Worm (Caenorhabditis elegans) whole organism, L4/young adult: Measurements from ENCODE around the gene tag-52.
A peak's percentile ranks its signal among the peaks of the same experiment; 100 is the strongest.

Experiments used
- W03F9.2 ChIP-seq: fragments of 150-350 bp; optimal IDR thresholded peaks from 2 replicates; lab custom pipeline; 2014; ENCODE audit warnings: missing biosample characterization, missing genetic modification characterization
- dao-5 ChIP-seq: sonication (generic microtip); optimal IDR thresholded peaks from 2 replicates; lab custom pipeline; 2016; ENCODE audit warnings: missing genotype, missing genetic modification characterization, moderate library complexity, missing compliant biosample characterization
- him-1 ChIP-seq: sonication (generic microtip); optimal IDR thresholded peaks from 2 replicates; lab custom pipeline; 2016; ENCODE audit warnings: missing genotype, missing genetic modification reagents, missing genetic modification characterization, missing compliant biosample characterization

tag-52 gene

DNA sequence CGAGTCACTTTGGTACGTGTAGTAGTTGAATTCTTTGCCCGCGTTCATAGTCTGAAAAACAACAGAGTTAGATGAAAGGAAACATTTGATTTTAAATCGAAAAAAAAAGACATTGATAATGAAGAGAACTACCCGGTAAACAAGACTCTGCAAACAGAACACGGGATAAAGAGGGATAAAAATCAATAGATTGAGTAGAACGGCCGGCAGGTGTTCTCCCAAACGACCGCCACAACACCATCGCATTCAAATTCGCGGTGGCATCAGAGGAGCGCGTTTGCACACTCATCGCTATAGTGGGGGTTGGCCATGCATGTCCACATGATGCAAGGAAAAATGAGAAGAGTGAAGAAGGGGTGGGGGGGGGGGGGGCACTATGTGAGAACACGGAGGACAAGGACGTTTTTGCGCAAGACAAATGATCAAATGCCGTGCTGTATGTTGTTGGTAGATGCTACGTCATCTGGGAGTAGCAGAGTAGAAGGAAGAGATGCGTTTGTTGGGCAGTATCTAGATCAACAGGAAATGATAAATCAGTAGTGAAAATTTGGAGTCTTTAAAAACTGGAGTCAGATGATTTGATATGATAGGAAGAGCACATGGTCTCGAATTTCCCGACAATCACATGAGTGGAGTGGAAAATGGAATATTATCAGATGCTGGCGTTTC, at the start of gene tag-52:
Gene tag-52 (minus strand): TSS at position 51 of the 669 bp plus-strand sequence.
- TF ChIP-seq W03F9.2 (no peak), him-1 (no peak), dao-5 (tag; lab: Kevin White, UChicago) (no peak)

DNA sequence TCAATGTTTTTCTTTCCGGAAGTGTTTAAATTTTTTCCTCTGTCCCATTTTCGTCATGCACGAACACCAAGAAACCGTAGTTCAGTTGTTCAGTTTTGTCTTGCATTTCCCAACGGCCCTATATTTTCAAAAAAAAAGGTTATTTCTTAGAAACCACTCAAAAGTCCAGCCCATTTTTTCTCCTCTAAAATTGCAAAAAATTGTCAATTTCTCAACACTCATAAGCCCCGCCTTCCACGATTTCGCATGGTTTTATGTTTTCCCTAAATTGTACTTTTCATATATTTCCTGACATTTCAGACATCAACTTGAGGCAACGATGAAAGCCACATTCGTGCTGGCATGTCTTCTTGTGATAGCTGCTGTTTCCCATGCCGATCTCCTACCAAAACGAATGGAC, 48.9 kb upstream of the tag-52 start, which contains the start of gene nlp-1:
Gene nlp-1 (plus strand): TSS at position 301 of the 400 bp plus-strand sequence.
- TF ChIP-seq dao-5 (tag; lab: Kevin White, UChicago) (no peak), W03F9.2 (no peak), him-1 (no peak)

DNA sequence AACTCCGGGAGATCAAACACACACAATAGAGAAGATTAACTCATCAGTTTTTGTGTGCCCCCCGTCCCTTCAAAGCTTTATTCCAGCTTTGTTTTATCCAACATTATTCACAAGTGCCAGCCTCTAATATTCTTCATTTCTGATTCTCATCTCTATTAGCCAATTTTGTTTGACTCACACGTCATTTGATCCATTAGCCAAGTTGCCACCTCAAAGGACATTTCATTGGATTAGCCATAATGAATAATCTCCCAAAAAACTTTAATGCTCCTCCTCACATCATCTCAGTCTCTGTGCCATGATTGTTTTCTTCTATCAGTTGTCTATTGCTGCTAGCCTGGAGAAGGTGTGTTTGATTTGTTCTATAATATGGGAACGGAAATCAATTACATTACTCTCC, 47.1 kb upstream of the tag-52 start:
- no peak for TF ChIP-seq dao-5 (tag; lab: Kevin White, UChicago)

DNA sequence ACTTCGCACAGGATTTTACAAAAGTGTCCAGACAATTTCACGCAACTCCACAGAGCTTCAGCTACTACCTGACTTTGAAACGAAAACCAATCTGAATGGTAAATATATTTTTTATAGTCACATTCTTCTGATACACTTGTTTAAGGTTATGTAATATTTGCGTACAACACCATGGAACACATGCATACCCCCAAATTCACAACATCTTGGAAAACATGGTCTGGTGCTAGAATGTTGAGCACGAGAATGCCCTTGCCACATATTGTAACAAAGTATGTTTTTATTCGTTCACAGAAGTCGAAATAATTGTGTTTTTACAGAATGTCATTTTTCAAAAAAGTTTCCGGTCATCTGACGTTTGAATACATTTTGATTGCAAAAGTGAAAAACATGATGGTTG, 37.5 kb upstream of the tag-52 start:
- TF ChIP-seq dao-5 (tag; lab: Kevin White, UChicago): no peak
- TF ChIP-seq him-1: no peak
- TF ChIP-seq W03F9.2: no peak

DNA sequence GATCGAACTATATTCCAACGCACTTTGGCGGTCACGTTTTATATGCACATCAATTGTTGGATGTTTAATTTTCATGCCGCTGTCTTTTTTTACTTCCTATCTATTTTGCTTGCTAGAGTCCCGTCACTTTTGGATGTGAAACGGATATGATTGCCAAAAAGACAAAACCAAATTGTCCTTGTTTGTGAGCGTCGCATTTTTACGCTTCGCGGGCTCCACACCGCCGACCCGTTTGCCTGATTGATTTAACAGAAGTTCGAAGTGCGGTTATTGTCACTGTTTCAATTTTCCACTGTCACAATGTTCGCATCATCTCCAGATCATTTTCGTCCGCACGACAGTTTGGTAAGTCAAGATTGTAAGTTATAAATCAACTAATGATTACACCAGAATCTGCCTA, 36.4 kb upstream of the tag-52 start, which contains the start of gene C01C4.2:
Gene C01C4.2 (plus strand): TSS at position 301 of the 400 bp plus-strand sequence.
- no peak for TF ChIP-seq him-1

DNA sequence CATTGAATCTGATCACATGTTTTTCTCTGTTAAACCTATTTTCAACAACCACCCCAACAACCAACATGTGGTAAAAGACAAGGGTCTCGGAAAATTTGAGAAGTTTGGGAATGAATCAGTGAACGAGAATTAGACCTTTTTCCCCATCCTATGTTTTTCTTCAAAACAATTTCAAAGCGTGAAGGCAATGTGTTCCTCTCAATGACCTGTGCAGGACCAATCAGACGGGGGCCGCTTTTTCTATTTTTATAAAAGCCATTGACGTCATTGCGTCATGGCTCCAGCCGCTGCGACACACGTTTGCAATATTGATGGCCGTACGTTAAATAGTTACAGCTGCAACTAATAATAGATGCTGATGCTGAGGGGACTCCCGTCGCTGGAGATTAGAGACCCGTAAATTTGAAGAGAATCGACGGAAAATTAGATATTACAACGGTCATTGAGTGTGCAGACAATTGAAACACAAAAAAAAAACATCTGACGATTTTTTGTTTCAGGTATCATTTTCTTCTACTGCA, 33.3 kb upstream of the tag-52 start:
- no peak for TF ChIP-seq him-1
- TF ChIP-seq dao-5 (tag; lab: Kevin White, UChicago): no peak
- TF ChIP-seq W03F9.2: no peak

DNA sequence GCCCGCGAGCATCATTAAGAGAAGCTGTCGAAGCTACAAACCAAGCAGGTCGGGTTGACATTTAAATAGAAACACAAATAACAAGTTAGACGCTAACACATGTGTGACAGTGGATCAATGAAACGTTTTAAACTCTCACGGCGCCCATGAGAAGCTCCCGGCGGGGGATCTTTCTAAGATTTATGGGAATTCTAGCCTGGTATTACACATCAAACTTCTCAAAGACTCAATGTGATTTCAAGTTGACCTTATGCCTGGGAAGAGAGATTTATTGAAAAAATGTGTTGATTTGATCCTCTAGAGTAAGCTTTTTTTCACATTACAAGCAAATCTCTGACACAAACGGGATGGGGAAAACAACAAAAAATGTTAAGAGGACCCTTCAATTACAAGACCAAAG, 31.4 kb upstream of the tag-52 start:
- TF ChIP-seq W03F9.2: no peak
- TF ChIP-seq dao-5 (tag; lab: Kevin White, UChicago): no peak
- no peak for TF ChIP-seq him-1

DNA sequence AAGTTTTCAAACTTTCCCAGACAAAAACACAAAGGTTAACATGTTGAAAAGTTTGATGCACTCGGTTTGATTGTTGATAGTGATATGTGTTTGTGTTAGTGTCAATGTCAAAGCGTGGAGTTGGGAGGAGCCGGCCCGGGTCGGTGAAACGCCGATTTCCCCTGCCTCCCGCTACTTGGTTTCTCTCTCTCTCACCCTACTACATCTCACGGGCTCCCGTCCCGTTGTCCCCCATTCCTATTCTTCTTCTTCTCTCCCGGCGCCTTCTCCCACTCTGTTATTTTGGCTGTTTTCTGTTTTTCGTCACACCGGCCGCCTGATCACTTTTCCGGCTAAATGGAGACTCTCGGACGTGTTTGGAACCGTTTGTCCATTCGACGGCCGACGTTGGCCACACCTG, 28.0 kb upstream of the tag-52 start:
- TF ChIP-seq him-1 (no peak), W03F9.2 (no peak), dao-5 (tag; lab: Kevin White, UChicago) (no peak)

DNA sequence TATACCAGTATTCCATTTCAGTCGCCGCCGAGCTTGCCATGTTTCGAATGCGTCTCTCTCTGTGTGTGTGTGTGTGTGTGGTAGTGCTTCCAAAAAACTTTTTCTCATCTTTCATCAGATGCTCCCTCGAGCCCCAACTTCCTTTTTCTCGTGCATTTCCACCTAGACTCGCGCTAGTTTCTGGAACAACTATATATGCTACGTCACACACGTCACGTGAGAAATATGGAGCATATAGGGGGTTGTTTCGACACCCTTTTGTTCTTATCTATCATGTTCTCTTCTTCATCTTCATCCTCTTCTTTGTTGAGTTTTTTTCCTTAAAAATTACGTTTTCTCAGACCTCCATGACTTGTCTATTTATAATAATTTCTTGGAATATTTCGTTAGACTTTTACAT, 27.0 kb upstream of the tag-52 start:
- TF ChIP-seq dao-5 (tag; lab: Kevin White, UChicago): no peak
- no peak for TF ChIP-seq him-1
- no peak for TF ChIP-seq W03F9.2

DNA sequence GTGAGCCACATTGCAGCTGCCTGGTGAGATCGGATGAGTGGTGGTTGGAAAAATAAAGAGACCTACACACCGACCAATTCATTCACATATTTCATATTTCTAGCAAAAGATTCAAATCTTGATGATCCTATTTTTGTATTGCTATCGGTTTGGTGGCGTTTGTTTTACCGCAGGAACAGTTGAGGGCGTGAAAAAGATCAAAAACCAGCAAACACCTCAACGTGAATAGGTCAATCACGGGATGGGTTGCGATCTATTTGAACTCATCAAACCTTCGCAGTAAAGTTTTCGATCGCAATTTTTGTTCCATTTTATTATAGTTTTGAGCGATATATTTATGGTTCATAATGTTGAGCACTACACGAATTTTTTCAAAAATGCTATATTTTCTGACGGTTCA, 23.5 kb upstream of the tag-52 start:
- TF ChIP-seq him-1 (no peak), W03F9.2 (no peak), dao-5 (tag; lab: Kevin White, UChicago) (no peak)

DNA sequence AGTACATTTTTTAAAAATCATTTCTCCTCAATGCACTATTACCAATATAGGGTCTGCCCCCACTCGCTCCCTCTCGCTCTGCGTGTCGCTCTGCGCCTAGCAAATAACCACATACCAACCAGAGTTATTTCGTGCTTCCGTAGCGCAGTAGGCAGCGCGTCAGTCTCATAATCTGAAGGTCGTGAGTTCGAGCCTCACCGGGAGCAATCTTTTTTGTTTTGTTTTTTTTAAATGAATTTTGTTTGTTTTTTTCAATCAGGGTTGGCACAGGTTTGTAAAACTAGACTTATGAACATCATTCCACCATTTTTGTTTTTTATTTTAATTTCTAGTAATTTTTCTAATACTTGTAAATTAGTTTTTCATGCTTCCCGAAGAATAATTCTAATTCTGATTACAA, 19.3 kb upstream of the tag-52 start:
- no peak for TF ChIP-seq W03F9.2
- TF ChIP-seq dao-5 (tag; lab: Kevin White, UChicago): peak; percentile 63
- peak; percentile 92 for TF ChIP-seq him-1

DNA sequence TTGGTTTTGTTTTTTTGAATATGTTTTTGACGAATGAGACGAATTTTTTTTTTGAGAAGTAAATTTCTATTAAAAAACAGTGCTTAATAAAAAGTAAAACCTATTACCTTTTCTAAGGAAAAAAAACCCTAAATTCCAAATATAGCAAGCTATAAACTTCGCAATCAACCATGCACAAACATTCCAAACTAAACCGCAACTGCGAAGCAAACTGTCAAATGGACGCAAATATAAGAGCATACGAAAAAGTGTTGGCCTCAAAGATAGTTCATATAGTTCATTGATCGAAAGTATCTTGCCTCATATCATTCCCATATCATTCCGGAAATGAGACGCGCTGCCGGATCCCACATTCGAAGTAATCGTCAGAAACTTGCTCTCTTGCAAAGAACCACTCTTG, 18.2 kb upstream of the tag-52 start, which contains the start of gene C01C4.3:
Gene C01C4.3 (plus strand): TSS at position 301 of the 400 bp plus-strand sequence.
- no peak for TF ChIP-seq him-1
- no peak for TF ChIP-seq dao-5 (tag; lab: Kevin White, UChicago)
- no peak for TF ChIP-seq W03F9.2

DNA sequence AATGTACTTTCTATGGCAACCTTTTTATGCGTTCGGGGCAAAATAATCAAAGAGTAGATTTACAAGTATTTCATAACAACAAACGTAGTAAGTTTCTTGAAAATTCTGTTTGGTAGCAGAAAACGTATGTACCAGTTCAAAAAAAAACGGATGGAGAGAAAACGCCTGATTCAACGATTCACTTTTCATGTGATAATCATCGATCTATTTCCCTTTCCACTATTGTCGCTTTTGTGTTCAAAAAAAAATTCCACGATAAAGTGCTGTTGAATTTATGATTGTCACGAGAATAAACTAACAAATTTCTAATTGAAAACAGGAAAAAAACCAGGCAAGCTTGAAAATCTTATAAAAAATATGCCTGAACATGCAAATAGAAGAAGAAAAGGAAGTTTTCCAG, 17.5 kb upstream of the tag-52 start:
- TF ChIP-seq him-1 (no peak), W03F9.2 (no peak), dao-5 (tag; lab: Kevin White, UChicago) (no peak)

DNA sequence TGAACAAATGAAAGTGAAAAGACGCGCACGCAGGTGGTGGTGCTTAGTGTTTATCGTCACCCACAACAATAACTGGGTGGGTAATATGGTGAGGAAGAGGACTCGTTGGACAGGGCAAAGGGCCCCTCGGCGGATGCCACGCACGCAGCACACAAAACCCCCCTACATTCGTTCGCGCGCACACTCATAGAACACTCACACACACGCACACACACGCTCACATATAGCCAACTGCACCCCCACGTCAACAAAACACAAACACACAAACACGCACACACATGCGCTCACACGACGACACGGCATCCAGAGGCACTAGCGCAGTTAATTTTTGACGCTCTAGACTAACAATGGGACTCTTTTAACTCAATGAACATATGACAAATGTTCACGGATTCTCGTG, 15.8 kb upstream of the tag-52 start:
- peak; percentile 60 for TF ChIP-seq him-1
- TF ChIP-seq W03F9.2: no peak

DNA sequence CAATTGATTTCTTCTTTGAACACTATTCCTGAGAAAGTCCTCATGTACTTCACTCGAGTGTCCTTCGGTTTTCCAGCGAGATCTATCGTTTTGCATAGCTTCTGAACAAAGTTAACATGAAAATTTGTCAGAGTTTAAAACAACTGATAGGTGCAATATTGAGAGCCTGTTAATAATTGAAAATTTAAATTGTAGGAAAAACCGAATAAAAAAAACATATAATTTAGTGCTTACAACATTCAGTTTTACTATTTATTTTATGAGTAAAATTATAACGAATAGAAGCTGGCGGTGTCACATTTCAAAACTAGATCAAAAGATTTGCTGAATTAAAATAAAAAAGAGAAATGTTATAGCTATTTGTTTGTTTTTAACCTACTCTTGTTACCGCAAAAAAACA, 14.8 kb upstream of the tag-52 start, which contains the start of gene C02F12.8:
Gene C02F12.8 (minus strand): TSS at position 101 of the 400 bp plus-strand sequence.
- TF ChIP-seq him-1 (no peak), dao-5 (tag; lab: Kevin White, UChicago) (no peak), W03F9.2 (no peak)

DNA sequence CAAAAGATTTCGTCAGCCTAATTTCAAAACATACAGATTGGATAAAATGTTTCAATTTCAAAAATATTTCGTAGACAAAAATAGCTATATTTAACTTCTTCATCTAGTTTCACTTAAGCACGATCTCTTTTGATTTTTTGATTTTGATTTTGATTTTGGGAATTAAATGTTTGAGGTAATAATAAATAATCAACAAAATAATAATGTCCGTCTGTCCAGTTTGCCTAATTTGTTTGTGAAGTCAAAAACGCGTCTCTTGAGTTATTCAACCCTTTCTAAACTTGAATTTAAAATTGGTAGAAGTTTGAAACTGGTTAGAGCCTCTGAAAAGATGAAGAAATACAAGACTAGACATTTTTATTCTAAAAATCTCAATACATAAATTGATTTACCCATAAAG, 11.4 kb upstream of the tag-52 start:
- no peak for TF ChIP-seq him-1
